Worm (Caenorhabditis elegans) whole organism, late embryonic: Measurements from ENCODE around the gene moc-1.

Experiments
- K02D7.2 ChIP-seq: sonication (generic microtip); optimal IDR thresholded peaks from 2 replicates; lab custom pipeline; 2017; ENCODE audit warnings: mild to moderate bottlenecking, missing genetic modification characterization, missing compliant biosample characterization
- ceh-6 ChIP-seq: fragments of 200-800 bp; sonication (Bioruptor generic); optimal IDR thresholded peaks from 2 replicates; lab custom pipeline; 2018; ENCODE audit warnings: mild to moderate bottlenecking, missing genetic modification characterization, missing compliant biosample characterization
- lin-11 ChIP-seq: fragments of 200-800 bp; sonication (Bioruptor generic); optimal IDR thresholded peaks from 2 replicates; lab custom pipeline; 2018; ENCODE audit warnings: mild to moderate bottlenecking, missing genetic modification characterization, missing compliant biosample characterization
- madf-2 ChIP-seq: sonication (generic microtip); optimal IDR thresholded peaks from 2 replicates; lab custom pipeline; 2017; ENCODE audit warnings: missing genetic modification characterization, missing compliant biosample characterization
- mec-3 ChIP-seq: sonication (generic microtip); optimal IDR thresholded peaks from 2 replicates; lab custom pipeline; 2016; ENCODE audit warnings: borderline replicate concordance, missing genetic modification characterization, missing compliant biosample characterization
- nfya-1 ChIP-seq: sonication (generic microtip); optimal IDR thresholded peaks from 2 replicates; lab custom pipeline; 2017; ENCODE audit warnings: missing genetic modification characterization, mild to moderate bottlenecking, missing compliant biosample characterization, antibody characterized with exemption, moderate library complexity
- odd-2 ChIP-seq: sonication (generic microtip); optimal IDR thresholded peaks from 2 replicates; lab custom pipeline; 2017; ENCODE audit warnings: antibody characterized with exemption, mild to moderate bottlenecking, missing genetic modification characterization, missing compliant biosample characterization
- pros-1 ChIP-seq: fragments of 150-350 bp; optimal IDR thresholded peaks from 2 replicates; lab custom pipeline; 2014; ENCODE audit warnings: missing biosample characterization, missing genetic modification reagents, missing genetic modification characterization
- sox-2 ChIP-seq: fragments of 200-800 bp; sonication (Bioruptor generic); IDR thresholded peaks from 2 replicates; pipeline ENCODE4 v1.3.6; 2022; ENCODE audit warnings: missing genetic modification reagents, missing genetic modification characterization, missing compliant biosample characterization
- unc-42 ChIP-seq: sonication (generic microtip); optimal IDR thresholded peaks from 2 replicates; lab custom pipeline; 2016; ENCODE audit warnings: missing genotype, missing genetic modification characterization, missing compliant biosample characterization
- unc-55 ChIP-seq: sonication (generic microtip); optimal IDR thresholded peaks from 2 replicates; lab custom pipeline; 2017; ENCODE audit warnings: missing biosample characterization, missing genetic modification reagents, missing genetic modification characterization
- zip-5 ChIP-seq: sonication (generic microtip); optimal IDR thresholded peaks from 2 replicates; lab custom pipeline; 2016; ENCODE audit warnings: missing genetic modification characterization, missing compliant biosample characterization

moc-1 gene

DNA sequence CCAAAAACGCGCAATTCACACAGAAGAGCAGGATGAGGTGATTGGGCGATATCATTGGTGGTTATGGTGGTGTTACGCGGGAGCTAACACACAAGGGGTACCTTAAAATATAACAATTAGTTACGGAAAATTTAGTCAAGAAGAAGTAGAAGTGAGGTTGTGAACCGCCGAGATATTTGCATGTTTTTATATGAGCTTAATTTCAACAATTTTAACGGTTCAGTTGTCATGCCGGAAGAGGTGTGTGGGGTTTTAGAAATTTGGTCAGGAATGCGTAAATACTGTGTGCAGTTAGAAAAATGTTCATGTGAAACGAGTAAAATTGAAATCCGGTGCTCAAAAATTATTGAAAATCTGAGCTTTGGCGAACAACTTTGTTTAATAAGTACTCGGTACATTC is 45.6 kb downstream of the moc-1 start, which contains the start of gene flp-3:
Gene flp-3 (minus strand): TSS at position 101 of the 400 bp plus-strand sequence.
- no peak for TF ChIP-seq mec-3 (tag; lab: Kevin White, UChicago)
- TF ChIP-seq ceh-6 (GFP tag; lab: Kevin White, UChicago): no peak
- no peak for TF ChIP-seq lin-11 (tag; lab: Kevin White, UChicago)
- no peak for TF ChIP-seq unc-42 (tag; lab: Kevin White, UChicago)
- TF ChIP-seq sox-2 (GFP tag; lab: Robert Waterston, UW): no peak
- TF ChIP-seq zip-5 (tag; lab: Kevin White, UChicago): no peak
- TF ChIP-seq odd-2: no peak
- TF ChIP-seq madf-2 (tag; lab: Kevin White, UChicago): no peak
- no peak for TF ChIP-seq nfya-1 (tag; lab: Kevin White, UChicago)
- no peak for TF ChIP-seq unc-55 (GFP tag; lab: Kevin White, UChicago)
- TF ChIP-seq pros-1 (tag; lab: Kevin White, UChicago): no peak

DNA sequence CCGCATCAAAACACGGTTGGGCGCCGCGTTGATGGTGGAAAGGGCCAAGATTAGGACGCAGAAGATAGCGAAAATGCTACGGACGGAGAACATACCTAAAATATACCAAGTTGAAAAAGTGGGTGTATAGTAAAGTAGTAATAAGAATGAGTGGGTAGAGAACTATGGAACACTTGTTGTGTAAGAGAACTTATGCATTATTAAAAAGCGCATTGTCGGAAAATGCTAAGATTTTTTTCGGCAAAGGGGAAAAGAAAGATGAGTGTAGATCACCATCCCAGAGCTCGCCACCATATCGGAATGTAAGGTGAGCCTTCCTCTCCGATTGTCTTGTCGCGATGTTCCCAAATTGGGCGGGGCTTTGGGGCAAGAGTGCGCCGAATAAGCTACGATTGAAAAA is 50.6 kb downstream of the moc-1 start, which contains the start of gene flp-28:
Gene flp-28 (minus strand): TSS at position 101 of the 400 bp plus-strand sequence.
- TF ChIP-seq K02D7.2: no peak
